Worm (Caenorhabditis elegans) whole organism, L3 larva: ENCODE measurements around the gene crn-2.

ENCODE experiments used
- R02D3.7 ChIP-seq: fragments of 150-350 bp; optimal IDR thresholded peaks from 2 replicates; lab custom pipeline; 2014; ENCODE audit warnings: missing biosample characterization, missing genetic modification characterization
- ZK546.5 ChIP-seq: sonication (generic microtip); optimal IDR thresholded peaks from 2 replicates; lab custom pipeline; 2017; ENCODE audit warnings: missing biosample characterization, missing genetic modification characterization
- aly-2 ChIP-seq: fragments of 150-350 bp; optimal IDR thresholded peaks from 2 replicates; lab custom pipeline; 2014; ENCODE audit warnings: missing biosample characterization, missing genetic modification characterization
- ceh-16 ChIP-seq: sonication (generic microtip); optimal IDR thresholded peaks from 2 replicates; lab custom pipeline; 2017; ENCODE audit warnings: missing biosample characterization, missing genetic modification characterization
- ceh-28 ChIP-seq: fragments of 150-350 bp; optimal IDR thresholded peaks from 2 replicates; lab custom pipeline; 2014; ENCODE audit warnings: missing biosample characterization, missing genetic modification reagents, missing genetic modification characterization
- ceh-82 ChIP-seq: fragments of 150-350 bp; optimal IDR thresholded peaks from 2 replicates; lab custom pipeline; 2014; ENCODE audit warnings: missing biosample characterization, missing genetic modification characterization
- ceh-9 ChIP-seq: sonication (generic microtip); optimal IDR thresholded peaks from 2 replicates; lab custom pipeline; 2018; ENCODE audit warnings: missing biosample characterization, missing genetic modification characterization
- egl-27 ChIP-seq: sonication (generic microtip); optimal IDR thresholded peaks from 4 replicates; lab custom pipeline; 2017; ENCODE audit warnings: missing biosample characterization, missing genetic modification reagents, missing genetic modification characterization
- egl-5 ChIP-seq: fragments of 150-350 bp; optimal IDR thresholded peaks from 2 replicates; lab custom pipeline; 2017; ENCODE audit warnings: missing biosample characterization, missing genetic modification reagents, missing genetic modification characterization, inconsistent platforms
- elt-1 ChIP-seq: fragments of 150-350 bp; optimal IDR thresholded peaks from 2 replicates; lab custom pipeline; 2014; ENCODE audit warnings: missing biosample characterization, missing genetic modification characterization
- elt-2 ChIP-seq: sonication (generic microtip); optimal IDR thresholded peaks from 2 replicates; lab custom pipeline; 2016; ENCODE audit warnings: missing genetic modification reagents, mild to moderate bottlenecking, missing genetic modification characterization, missing compliant biosample characterization
- elt-3 ChIP-seq, 3 experiments: fragments of 150-350 bp in 1 of 3; sonication (generic microtip) in 2 of 3; optimal IDR thresholded peaks; 2 replicates in 2 of 3; 4 replicates in 1 of 3; lab custom pipeline; 2014 to 2017; ENCODE audit warnings: missing biosample characterization in 3 of 3, missing genetic modification characterization in 3 of 3
- fos-1 ChIP-seq: fragments of 150-350 bp; optimal IDR thresholded peaks from 2 replicates; lab custom pipeline; 2014; ENCODE audit warnings: missing biosample characterization, missing genetic modification characterization
- hmg-11 ChIP-seq: sonication (generic microtip); optimal IDR thresholded peaks from 2 replicates; lab custom pipeline; 2016; ENCODE audit warnings: missing genetic modification characterization, missing compliant biosample characterization
- jun-1 ChIP-seq: fragments of 150-350 bp; optimal IDR thresholded peaks from 2 replicates; lab custom pipeline; 2014; ENCODE audit warnings: missing biosample characterization, missing genetic modification reagents, missing genetic modification characterization
- lin-39 ChIP-seq: fragments of 150-350 bp; optimal IDR thresholded peaks from 2 replicates; lab custom pipeline; 2018; ENCODE audit warnings: missing biosample characterization, missing genetic modification reagents, missing genetic modification characterization
- lsy-12 ChIP-seq: sonication (generic microtip); optimal IDR thresholded peaks from 2 replicates; lab custom pipeline; 2016; ENCODE audit warnings: mild to moderate bottlenecking, missing genetic modification characterization, missing compliant biosample characterization
- mdl-1 ChIP-seq: fragments of 150-350 bp; optimal IDR thresholded peaks from 2 replicates; lab custom pipeline; 2014; ENCODE audit warnings: missing biosample characterization, missing genetic modification characterization
- mml-1 ChIP-seq: fragments of 150-350 bp; sonication (generic microtip); optimal IDR thresholded peaks from 3 replicates; lab custom pipeline; 2014; ENCODE audit warnings: missing biosample characterization, missing genetic modification characterization
- nhr-12 ChIP-seq: fragments of 150-350 bp; optimal IDR thresholded peaks from 2 replicates; lab custom pipeline; 2014; ENCODE audit warnings: missing biosample characterization, missing genetic modification characterization
- nhr-23 ChIP-seq: fragments of 150-350 bp; optimal IDR thresholded peaks from 2 replicates; lab custom pipeline; 2014; ENCODE audit warnings: missing biosample characterization, missing genetic modification reagents, missing genetic modification characterization
- nhr-237 ChIP-seq: fragments of 150-350 bp; optimal IDR thresholded peaks from 2 replicates; lab custom pipeline; 2014; ENCODE audit warnings: missing biosample characterization, missing genetic modification characterization
- nhr-28 ChIP-seq: fragments of 150-350 bp; optimal IDR thresholded peaks from 2 replicates; lab custom pipeline; 2014; ENCODE audit warnings: missing biosample characterization, missing genetic modification characterization
- nhr-43 ChIP-seq: sonication (generic microtip); optimal IDR thresholded peaks from 2 replicates; lab custom pipeline; 2016; ENCODE audit warnings: mild to moderate bottlenecking, missing genetic modification characterization, missing compliant biosample characterization; ENCODE audit not compliant: poor library complexity, severe bottlenecking
- nhr-67 ChIP-seq: fragments of 150-350 bp; optimal IDR thresholded peaks from 2 replicates; lab custom pipeline; 2014; ENCODE audit warnings: missing biosample characterization, missing genetic modification characterization
- nhr-76 ChIP-seq: fragments of 150-350 bp; sonication (generic microtip); optimal IDR thresholded peaks from 5 replicates; lab custom pipeline; 2014; ENCODE audit warnings: missing biosample characterization, missing genetic modification characterization
- nhr-77 ChIP-seq: fragments of 150-350 bp; optimal IDR thresholded peaks from 2 replicates; lab custom pipeline; 2014; ENCODE audit warnings: missing biosample characterization, missing genetic modification characterization
- pha-4 ChIP-seq: fragments of 150-350 bp; optimal IDR thresholded peaks from 2 replicates; lab custom pipeline; 2014; ENCODE audit warnings: missing biosample characterization, missing genetic modification reagents, missing genetic modification characterization
- pqm-1 ChIP-seq: fragments of 150-350 bp; optimal IDR thresholded peaks from 2 replicates; lab custom pipeline; 2017; ENCODE audit warnings: missing biosample characterization, missing genetic modification characterization, inconsistent platforms
- sea-2 ChIP-seq: fragments of 150-350 bp; sonication (generic microtip); optimal IDR thresholded peaks from 4 replicates; lab custom pipeline; 2014; ENCODE audit warnings: missing biosample characterization, missing genetic modification reagents, missing genetic modification characterization
- skn-1 ChIP-seq: fragments of 150-350 bp; optimal IDR thresholded peaks from 2 replicates; lab custom pipeline; 2014; ENCODE audit warnings: missing biosample characterization, missing genetic modification characterization
- ztf-11 ChIP-seq: fragments of 150-350 bp; optimal IDR thresholded peaks from 2 replicates; lab custom pipeline; 2014; ENCODE audit warnings: missing biosample characterization, missing genetic modification characterization
- ztf-4 ChIP-seq: fragments of 150-350 bp; optimal IDR thresholded peaks from 2 replicates; lab custom pipeline; 2014; ENCODE audit warnings: missing biosample characterization, missing genetic modification characterization

Gene crn-2

ce11 chrV:5594315-5594714 lies at the start of gene crn-2:
Gene crn-2, plus strand, starts transcription at chrV:5594615.
- TF ChIP-seq lin-39, result no peak
- TF ChIP-seq ceh-82, result no peak
- TF ChIP-seq nhr-67 (tag; lab: Kevin White, UChicago), result no peak
- TF ChIP-seq, all 47 proteins: peak for 0

ce11 chrV:5548051-5548450 lies 46.4 kb upstream of the crn-2 start, which contains the start of gene ugt-48:
Gene ugt-48, minus strand, starts transcription at chrV:5548062.
- TF ChIP-seq egl-5, result no peak
- TF ChIP-seq pqm-1 (tag; lab: Kevin White, UChicago), result peak; percentile 21
- peak; percentile 33 for TF ChIP-seq elt-2 (tag; lab: Kevin White, UChicago)

ce11 chrV:5548497-5548896 lies 45.9 kb upstream of the crn-2 start:
- no peak for TF ChIP-seq nhr-237
- TF ChIP-seq aly-2 (tag; lab: Kevin White, UChicago), result no peak
- TF ChIP-seq nhr-23 (tag; lab: Kevin White, UChicago), result no peak
- TF ChIP-seq nhr-76 (tag; lab: Kevin White, UChicago), result no peak
- TF ChIP-seq egl-5, result no peak
- no peak for TF ChIP-seq jun-1 (tag; lab: Kevin White, UChicago)
- TF ChIP-seq ceh-28, result no peak
- no peak for TF ChIP-seq sea-2 (GFP tag; lab: Kevin White, UChicago)
- TF ChIP-seq ZK546.5 (tag; lab: Kevin White, UChicago), result no peak
- no peak for TF ChIP-seq egl-27 (tag; lab: Kevin White, UChicago)
- no peak for TF ChIP-seq elt-3 (tag; optimal IDR thresholded peaks at IDR 0.05; lab: Kevin White, UChicago)
- TF ChIP-seq R02D3.7 (tag; lab: Kevin White, UChicago), result no peak
- TF ChIP-seq, all 47 proteins: peak for 0

- TF ChIP-seq elt-2 (tag; lab: Kevin White, UChicago) (peak; percentile 24), lsy-12 (tag; lab: Kevin White, UChicago) (no peak)
These were observed 35.8 kb upstream of the crn-2 start, which contains the start of gene glb-5 for ce11 chrV:5558590-5558989. Gene glb-5, plus strand, starts transcription at chrV:5558890.

ce11 chrV:5559882-5560281 lies 34.5 kb upstream of the crn-2 start:
- TF ChIP-seq pha-4 (peak; percentile 50), aly-2 (tag; lab: Kevin White, UChicago) (no peak), egl-27 (tag; lab: Kevin White, UChicago) (no peak), mml-1 (no peak), sea-2 (GFP tag; lab: Kevin White, UChicago) (no peak), elt-2 (tag; lab: Kevin White, UChicago) (peak; percentile 95), nhr-77 (tag; lab: Kevin White, UChicago) (no peak), pqm-1 (tag; lab: Kevin White, UChicago) (peak; percentile 94), lin-39 (no peak), jun-1 (tag; lab: Kevin White, UChicago) (peak; percentile 4), ceh-28 (no peak), nhr-76 (tag; lab: Kevin White, UChicago) (no peak), nhr-67 (tag; lab: Kevin White, UChicago) (no peak), ztf-11 (no peak), ceh-9 (tag; lab: Kevin White, UChicago) (no peak), hmg-11 (tag; lab: Kevin White, UChicago) (no peak)

ce11 chrV:5567119-5567518 lies 27.3 kb upstream of the crn-2 start, which contains the start of gene C18C4.7:
Gene C18C4.7, minus strand, starts transcription at chrV:5567219.
- TF ChIP-seq lin-39 (no peak), mdl-1 (tag; lab: Kevin White, UChicago) (no peak), nhr-237 (no peak), skn-1 (tag; lab: Kevin White, UChicago) (no peak), elt-1 (tag; lab: Kevin White, UChicago) (no peak), ztf-4 (tag; lab: Kevin White, UChicago) (no peak), ceh-16 (no peak), nhr-28 (tag; lab: Kevin White, UChicago) (no peak), ceh-82 (no peak), egl-5 (no peak), nhr-43 (tag; lab: Kevin White, UChicago) (no peak), aly-2 (tag; lab: Kevin White, UChicago) (no peak), hmg-11 (tag; lab: Kevin White, UChicago) (no peak), fos-1 (tag; lab: Kevin White, UChicago) (no peak), nhr-12 (tag; lab: Kevin White, UChicago) (no peak)
